Worm (Caenorhabditis elegans): Measurements from ENCODE around the gene C07B5.4.

C07B5.4 gene

ce11 chrX:9531640-9532039, 2.2 kb downstream of the C07B5.4 start:
- TF ChIP-seq hlh-26 (GFP tag; conservative IDR thresholded peaks at IDR 0.05) (no peak), cebp-2 (GFP tag; IDR thresholded peaks at IDR 0.05) (no peak), K11D2.4 (GFP tag; IDR thresholded peaks at IDR 0.05) (no peak), let-607 (tag; optimal IDR thresholded peaks at IDR 0.05) (no peak), nhr-90 (tag; optimal IDR thresholded peaks at IDR 0.05) (no peak), nhr-80 (tag; optimal IDR thresholded peaks at IDR 0.05) (peak; percentile 21), hlh-12 (tag; optimal IDR thresholded peaks at IDR 0.05) (no peak), him-1 (tag; optimal IDR thresholded peaks at IDR 0.05) (no peak)

DNA sequence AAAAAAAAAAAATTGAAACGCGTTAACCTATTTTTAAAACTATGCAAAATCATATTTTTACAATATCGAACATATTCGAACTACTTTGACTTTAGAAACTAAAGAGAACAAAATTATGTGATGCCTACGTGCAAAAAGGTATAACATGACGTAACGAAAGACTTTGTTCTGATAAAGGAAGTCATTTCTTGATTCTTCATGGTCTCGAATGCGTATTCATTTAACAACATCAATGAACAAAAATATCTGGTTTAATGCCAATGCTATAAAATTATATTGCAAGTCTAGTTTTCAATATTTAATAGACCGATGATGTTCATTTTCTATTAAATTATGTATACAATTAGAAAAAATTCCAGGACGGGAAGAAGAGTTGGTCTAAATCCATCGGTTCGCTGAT, 6.5 kb downstream of the C07B5.4 start:
- TF ChIP-seq lin-40 (tag; optimal IDR thresholded peaks at IDR 0.05) = peak; percentile 22
- no peak for TF ChIP-seq F57C9.4 (tag; optimal IDR thresholded peaks at IDR 0.05)
- no peak for TF ChIP-seq hmg-20 (GFP tag; IDR thresholded peaks at IDR 0.05)

DNA sequence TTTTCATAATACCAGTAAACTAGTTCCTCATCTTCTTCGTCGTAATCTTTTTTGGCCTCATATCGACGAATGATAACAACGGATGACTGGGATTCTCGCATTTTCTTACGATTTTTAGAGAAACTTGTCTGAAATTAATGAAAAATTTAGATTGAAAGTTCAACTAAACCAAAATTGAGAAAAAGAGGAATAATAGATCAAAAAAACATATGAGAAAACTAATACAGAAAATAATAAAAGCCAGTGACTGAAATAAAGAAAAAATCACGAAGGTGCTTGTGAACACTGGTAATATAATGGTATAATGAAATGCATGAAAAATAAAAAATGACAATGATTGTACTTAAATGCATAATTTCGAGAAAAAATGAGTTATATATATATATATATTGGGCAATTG, 7.2 kb downstream of the C07B5.4 start, which contains the start of gene C07B5.8:
TSS of gene C07B5.8 (minus strand) at position 101 of the 400 bp plus-strand sequence.
- TF ChIP-seq T26A5.8 (tag; optimal IDR thresholded peaks at IDR 0.05) (no peak), atf-7 (tag; optimal IDR thresholded peaks at IDR 0.05) (no peak), ceh-100 (GFP tag; IDR thresholded peaks at IDR 0.05) (no peak), nhr-120 (GFP tag; IDR thresholded peaks at IDR 0.05) (no peak), Y53G8AR.9 (GFP tag; conservative IDR thresholded peaks at IDR 0.05) (no peak), tbp1 (GFP tag; optimal IDR thresholded peaks at IDR 0.05) (no peak), T07F8.4 (tag; optimal IDR thresholded peaks at IDR 0.05) (no peak), B0336.3 (GFP tag; IDR thresholded peaks at IDR 0.05) (no peak)

ce11 chrX:9537538-9538172, 8.2 kb downstream of the C07B5.4 start:
- TF ChIP-seq ztf-28 (GFP tag; IDR thresholded peaks at IDR 0.05) (no peak), gei-17 (GFP tag; optimal IDR thresholded peaks at IDR 0.05) (no peak), die-1 (tag; optimal IDR thresholded peaks at IDR 0.05) (no peak), rpc-1 (optimal IDR thresholded peaks at IDR 0.05) (no peak), rpc-1 (tag; optimal IDR thresholded peaks at IDR 0.05) (no peak), lin-40 (tag; optimal IDR thresholded peaks at IDR 0.05) (no peak), hlh-12 (tag; optimal IDR thresholded peaks at IDR 0.05) (no peak), C17E4.6 (GFP tag; IDR thresholded peaks at IDR 0.05) (no peak), akir-1 (GFP tag; optimal IDR thresholded peaks at IDR 0.05) (no peak), B0019.2 (GFP tag; conservative IDR thresholded peaks at IDR 0.05) (no peak), ceh-27 (GFP tag; optimal IDR thresholded peaks at IDR 0.05) (no peak), F49E8.2 (tag; optimal IDR thresholded peaks at IDR 0.05; ENCODE audit: insufficient read depth) (no peak), sptf-2 (GFP tag; optimal IDR thresholded peaks at IDR 0.05) (no peak)

- TF ChIP-seq efl-1 (GFP tag; optimal IDR thresholded peaks at IDR 0.05) (no peak), F55B11.4 (tag; optimal IDR thresholded peaks at IDR 0.05; ENCODE audit: borderline replicate concordance, insufficient read depth) (no peak), somi-1 (GFP tag; optimal IDR thresholded peaks at IDR 0.05) (no peak), nhr-80 (tag; optimal IDR thresholded peaks at IDR 0.05) (peak; percentile 52)
These were observed 10.0 kb downstream of the C07B5.4 start, which contains the start of gene nuc-1 for ce11 chrX:9539294-9540030. TSS of gene nuc-1 (plus strand) at chrX:9539905.

Data from whole organism, young adult.